Worm (Caenorhabditis elegans) whole organism, L1 larva: ENCODE measurements around the gene frpr-2.

Experiments
- C34B4.2 ChIP-seq: sonication (generic microtip); optimal IDR thresholded peaks from 2 replicates; lab custom pipeline; 2017; ENCODE audit warnings: mild to moderate bottlenecking, missing genetic modification characterization, missing compliant biosample characterization
- aly-2 ChIP-seq: fragments of 150-350 bp; optimal IDR thresholded peaks from 2 replicates; lab custom pipeline; 2014; ENCODE audit warnings: missing biosample characterization, missing genetic modification characterization
- fkh-10 ChIP-seq: sonication (generic microtip); optimal IDR thresholded peaks from 2 replicates; lab custom pipeline; 2017; ENCODE audit warnings: missing biosample characterization, missing genetic modification reagents, missing genetic modification characterization
- mdl-1 ChIP-seq, 2 experiments: fragments of 150-350 bp; optimal IDR thresholded peaks; 2 replicates each; lab custom pipeline; 2014 to 2017; ENCODE audit warnings: missing biosample characterization in 2 of 2, missing genetic modification characterization in 2 of 2, inconsistent platforms in 1 of 2
- nhr-77 ChIP-seq: fragments of 150-350 bp; optimal IDR thresholded peaks from 2 replicates; lab custom pipeline; 2014; ENCODE audit warnings: missing biosample characterization, missing genetic modification characterization
- snpc-4 ChIP-seq: fragments of 150-350 bp; optimal IDR thresholded peaks from 2 replicates; lab custom pipeline; 2014; ENCODE audit warnings: missing biosample characterization, missing genetic modification characterization
- unc-62 ChIP-seq: fragments of 150-350 bp; optimal IDR thresholded peaks from 2 replicates; lab custom pipeline; 2014; ENCODE audit warnings: missing biosample characterization, missing genetic modification reagents, missing genetic modification characterization
- zag-1 ChIP-seq: fragments of 150-350 bp; optimal IDR thresholded peaks from 2 replicates; lab custom pipeline; 2014; ENCODE audit warnings: missing biosample characterization, missing genetic modification characterization

DNA sequence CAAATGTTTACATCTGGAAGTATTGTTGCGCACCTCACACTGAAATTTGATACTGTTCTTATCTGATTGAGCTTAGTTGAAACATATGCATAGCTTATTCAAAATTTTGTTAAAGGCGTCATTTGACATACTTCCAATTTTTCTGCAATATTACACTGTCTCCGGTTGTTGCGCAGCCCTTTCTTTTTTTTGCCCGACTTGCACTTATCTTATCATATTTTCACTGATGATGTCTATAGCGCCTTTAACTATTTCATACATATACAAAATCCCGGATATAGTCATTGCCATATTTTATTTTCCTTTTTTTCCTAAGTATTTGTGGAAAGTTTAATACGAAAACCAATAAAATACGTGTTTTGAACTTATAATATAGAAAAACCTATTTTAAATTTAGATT, 41.5 kb downstream of the frpr-2 start:
- TF ChIP-seq C34B4.2 (tag; lab: Kevin White, UChicago), result no peak
- no peak for TF ChIP-seq nhr-77 (tag; lab: Kevin White, UChicago)
- TF ChIP-seq snpc-4 (tag; lab: Kevin White, UChicago), result no peak
- TF ChIP-seq fkh-10, result no peak
- TF ChIP-seq mdl-1 (tag; optimal IDR thresholded peaks at IDR 0.05; lab: Kevin White, UChicago), result no peak
- no peak for TF ChIP-seq zag-1 (tag; lab: Kevin White, UChicago)
- no peak for TF ChIP-seq unc-62 (GFP tag; lab: Kevin White, UChicago)
- no peak for TF ChIP-seq aly-2 (tag; lab: Kevin White, UChicago)
